Fruit fly (Drosophila melanogaster): ENCODE data around the gene CG13293.

dm6 chr3L:6068178-6068577 is 14.5 kb upstream of the CG13293 start:
- no peak for TF ChIP-seq dl (GFP tag; optimal IDR thresholded peaks at IDR 0.05; ENCODE audit: insufficient read depth in 1 of 2, partially characterized antibody in 2 of 2)
- TF ChIP-seq pan (optimal IDR thresholded peaks at IDR 0.05) = no peak
- TF ChIP-seq h (GFP tag; optimal IDR thresholded peaks at IDR 0.05) = no peak
- no peak for TF ChIP-seq fru (GFP tag; optimal IDR thresholded peaks at IDR 0.05)
- no peak for TF ChIP-seq Mio (GFP tag; optimal IDR thresholded peaks at IDR 0.05)
- no peak for TF ChIP-seq Rel (GFP tag; optimal IDR thresholded peaks at IDR 0.05)
- no peak for TF ChIP-seq Rel (tag; optimal IDR thresholded peaks at IDR 0.05)
- TF ChIP-seq GATAd (GFP tag; optimal IDR thresholded peaks at IDR 0.05) = no peak
- no peak for TF ChIP-seq sv (GFP tag; optimal IDR thresholded peaks at IDR 0.05)
- TF ChIP-seq CG32264 (GFP tag; optimal IDR thresholded peaks at IDR 0.05) = no peak
- TF ChIP-seq psq (GFP tag; optimal IDR thresholded peaks at IDR 0.05) = no peak
- no peak for TF ChIP-seq OdsH (GFP tag; optimal IDR thresholded peaks at IDR 0.05)
- TF ChIP-seq dsf (GFP tag; optimal IDR thresholded peaks at IDR 0.05; ENCODE audit: borderline replicate concordance) = no peak

Measured in whole organism, wandering third instar larva.